Worm (Caenorhabditis elegans) whole organism, young adult: Measurements from ENCODE around the gene F47B7.4.

ENCODE experiments used
- Y53F4B.3 ChIP-seq: fragments of 200-800 bp; sonication (Bioruptor generic); IDR thresholded peaks from 2 replicates; pipeline ENCODE4 v1.3.6; 2022; ENCODE audit warnings: missing genetic modification reagents, missing genetic modification characterization, missing compliant biosample characterization
- snpc-3.4 ChIP-seq: sonication (generic microtip); optimal IDR thresholded peaks from 2 replicates; lab custom pipeline; 2017; ENCODE audit warnings: missing genetic modification characterization, mild to moderate bottlenecking, missing compliant biosample characterization, antibody characterized with exemption, moderate library complexity, missing genotype, missing genetic modification reagents

DNA sequence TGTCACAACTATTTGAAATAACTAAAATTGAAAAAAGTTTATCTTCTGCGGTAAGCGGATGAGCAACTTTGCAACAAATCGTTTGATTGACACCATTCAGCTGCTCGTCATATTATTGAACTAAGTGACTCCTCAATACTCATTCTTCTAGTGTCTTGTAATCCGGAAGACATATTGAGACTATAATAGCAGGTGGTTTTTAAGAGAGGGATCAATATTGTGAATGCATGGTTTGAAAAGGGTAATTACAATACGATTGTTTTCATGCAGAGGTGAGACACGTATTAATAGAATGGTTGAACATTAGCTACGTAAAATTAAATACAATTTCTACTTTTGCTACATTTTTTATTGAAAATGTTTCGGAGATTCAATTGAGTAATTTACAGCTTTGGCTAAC lies 23.3 kb downstream of the F47B7.4 start:
- TF ChIP-seq Y53F4B.3 (GFP tag; lab: Robert Waterston, UW) (no peak), snpc-3.4 (no peak)
